Worm (Caenorhabditis elegans): ENCODE results near the gene R09E10.1.

R09E10.1 gene

ce11 chrIV:10341618-10342360 lies 19.2 kb upstream of the R09E10.1 start:
- TF ChIP-seq ceh-31 (tag; optimal IDR thresholded peaks at IDR 0.05) (peak; percentile 55), ceh-18 (tag; optimal IDR thresholded peaks at IDR 0.05) (peak; percentile 68), odd-2 (tag; optimal IDR thresholded peaks at IDR 0.05) (no peak), ceh-22 (tag; optimal IDR thresholded peaks at IDR 0.05) (no peak), sdc-2 (tag; optimal IDR thresholded peaks at IDR 0.05) (peak; percentile 26), ref-2 (tag; optimal IDR thresholded peaks at IDR 0.05) (peak; percentile 29), K02D7.2 (tag; optimal IDR thresholded peaks at IDR 0.05) (no peak), fax-1 (tag; optimal IDR thresholded peaks at IDR 0.05) (peak; percentile 64), pqm-1 (tag; optimal IDR thresholded peaks at IDR 0.05) (peak; percentile 52), sox-4 (tag; optimal IDR thresholded peaks at IDR 0.05) (peak; percentile 35), unc-42 (tag; optimal IDR thresholded peaks at IDR 0.05) (peak; percentile 37), zip-5 (tag; optimal IDR thresholded peaks at IDR 0.05) (no peak), ceh-34 (tag; optimal IDR thresholded peaks at IDR 0.05) (peak; percentile 35), nfya-1 (tag; optimal IDR thresholded peaks at IDR 0.05) (peak; percentile 63), pha-4 (tag; optimal IDR thresholded peaks at IDR 0.05) (no peak)

ce11 chrIV:10339701-10340100 lies 17.2 kb upstream of the R09E10.1 start:
- TF ChIP-seq npax-4 (tag; optimal IDR thresholded peaks at IDR 0.05) (no peak), lin-11 (tag; optimal IDR thresholded peaks at IDR 0.05) (no peak), C38D4.7 (GFP tag; optimal IDR thresholded peaks at IDR 0.05) (no peak), nhr-11 (tag; optimal IDR thresholded peaks at IDR 0.05) (no peak), rnt-1 (tag; optimal IDR thresholded peaks at IDR 0.05) (no peak), unc-42 (tag; optimal IDR thresholded peaks at IDR 0.05) (no peak), tbx-2 (tag; optimal IDR thresholded peaks at IDR 0.05) (no peak), unc-3 (GFP tag; conservative IDR thresholded peaks at IDR 0.05) (no peak), unc-3 (tag; optimal IDR thresholded peaks at IDR 0.05) (no peak), ztf-16 (tag; optimal IDR thresholded peaks at IDR 0.05) (no peak), T23F11.4 (GFP tag; optimal IDR thresholded peaks at IDR 0.05) (no peak), ceh-22 (tag; optimal IDR thresholded peaks at IDR 0.05) (no peak), ceh-24 (tag; optimal IDR thresholded peaks at IDR 0.05) (no peak), gmeb-2 (tag; optimal IDR thresholded peaks at IDR 0.05) (no peak), sox-4 (tag; optimal IDR thresholded peaks at IDR 0.05) (no peak), K09A11.1 (tag; optimal IDR thresholded peaks at IDR 0.05; ENCODE audit: insufficient read depth) (no peak)

ce11 chrIV:10337286-10337685 lies 14.7 kb upstream of the R09E10.1 start:
- TF ChIP-seq hlh-8 (tag; optimal IDR thresholded peaks at IDR 0.05) (no peak), hlh-6 (tag; optimal IDR thresholded peaks at IDR 0.05) (no peak), nhr-232 (tag; optimal IDR thresholded peaks at IDR 0.05) (no peak), nfya-1 (tag; optimal IDR thresholded peaks at IDR 0.05) (no peak), unc-55 (GFP tag; optimal IDR thresholded peaks at IDR 0.05) (no peak), Y22D7AL.16 (tag; optimal IDR thresholded peaks at IDR 0.05) (no peak), K09A11.1 (tag; optimal IDR thresholded peaks at IDR 0.05; ENCODE audit: insufficient read depth) (no peak), ceh-24 (tag; optimal IDR thresholded peaks at IDR 0.05) (no peak), sdc-2 (tag; optimal IDR thresholded peaks at IDR 0.05) (no peak), pax-1 (tag; optimal IDR thresholded peaks at IDR 0.05) (no peak), T23F11.4 (GFP tag; optimal IDR thresholded peaks at IDR 0.05) (no peak), elt-2 (tag; optimal IDR thresholded peaks at IDR 0.05) (no peak), ceh-34 (tag; optimal IDR thresholded peaks at IDR 0.05) (no peak)

- TF ChIP-seq ceh-18 (tag; optimal IDR thresholded peaks at IDR 0.05) (no peak), unc-3 (GFP tag; conservative IDR thresholded peaks at IDR 0.05) (no peak), unc-3 (tag; optimal IDR thresholded peaks at IDR 0.05) (no peak)
Measured at ce11 chrIV:10331882-10332281, 9.3 kb upstream of the R09E10.1 start.
